Worm (Caenorhabditis elegans): ENCODE results near the gene ZK616.2.

ZK616.2 gene

ce11 chrIV:5370914-5371313 lies 26.7 kb upstream of the ZK616.2 start:
- TF ChIP-seq nhr-23 (tag; optimal IDR thresholded peaks at IDR 0.05), result peak; percentile 42
- TF ChIP-seq nhr-25 (tag; optimal IDR thresholded peaks at IDR 0.05), result no peak
- TF ChIP-seq nfya-1 (tag; optimal IDR thresholded peaks at IDR 0.05; ENCODE audit: insufficient read depth), result peak; percentile 40
- TF ChIP-seq elt-3 (tag; optimal IDR thresholded peaks at IDR 0.05), result no peak

- TF ChIP-seq ceh-28 (tag; optimal IDR thresholded peaks at IDR 0.05) (peak; percentile 27), fos-1 (tag; optimal IDR thresholded peaks at IDR 0.05) (peak; percentile 57), elt-2 (tag; optimal IDR thresholded peaks at IDR 0.05) (peak; percentile 55), skn-1 (tag; optimal IDR thresholded peaks at IDR 0.05) (no peak), nhr-77 (tag; optimal IDR thresholded peaks at IDR 0.05) (peak; percentile 13), ama-1 (optimal IDR thresholded peaks at IDR 0.05) (no peak), nhr-67 (tag; optimal IDR thresholded peaks at IDR 0.05) (no peak)
Observed at ce11 chrIV:5374321-5374720, 23.3 kb upstream of the ZK616.2 start.

DNA sequence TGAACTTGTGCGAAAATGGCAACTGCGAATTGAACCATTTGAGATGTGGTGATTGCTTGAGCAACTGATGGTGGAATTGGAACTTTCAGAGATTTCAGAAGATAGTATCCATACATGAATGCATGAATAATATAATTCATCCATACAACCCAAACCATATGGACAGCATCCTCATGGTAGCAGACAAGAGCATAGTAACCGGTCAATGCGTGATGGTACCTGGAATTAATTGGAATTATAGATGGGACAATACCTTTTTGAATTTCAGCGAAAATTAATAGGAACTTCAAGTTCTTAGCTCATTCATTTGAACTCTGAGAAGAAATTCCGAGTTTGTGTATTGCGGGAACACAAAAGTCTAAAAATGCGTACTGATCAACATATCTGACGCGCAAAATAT lies 22.7 kb upstream of the ZK616.2 start:
- no peak for TF ChIP-seq nhr-12 (tag; optimal IDR thresholded peaks at IDR 0.05)
- TF ChIP-seq egl-5 (tag; optimal IDR thresholded peaks at IDR 0.05), result no peak
- TF ChIP-seq jun-1 (tag; optimal IDR thresholded peaks at IDR 0.05), result no peak

ce11 chrIV:5377062-5377461 lies 20.6 kb upstream of the ZK616.2 start, which contains the start of gene elo-5:
Gene elo-5, minus strand, starts transcription at chrIV:5377117.
- TF ChIP-seq nfya-1 (tag; optimal IDR thresholded peaks at IDR 0.05; ENCODE audit: insufficient read depth), result no peak
- TF ChIP-seq pqm-1 (tag; optimal IDR thresholded peaks at IDR 0.05), result peak; percentile 52
- TF ChIP-seq lsy-12 (tag; optimal IDR thresholded peaks at IDR 0.05), result no peak
- TF ChIP-seq aly-2 (tag; optimal IDR thresholded peaks at IDR 0.05), result no peak
- peak; percentile 47 for TF ChIP-seq pha-4 (tag; optimal IDR thresholded peaks at IDR 0.05)
- TF ChIP-seq elt-2 (tag; optimal IDR thresholded peaks at IDR 0.05), result peak; percentile 91

ce11 chrIV:5380140-5380539 lies 17.5 kb upstream of the ZK616.2 start:
- TF ChIP-seq fkh-10 (GFP tag; optimal IDR thresholded peaks at IDR 0.05), result no peak
- TF ChIP-seq ztf-11 (tag; optimal IDR thresholded peaks at IDR 0.05), result no peak
- peak; percentile 46 for TF ChIP-seq pqm-1 (tag; optimal IDR thresholded peaks at IDR 0.05)
- TF ChIP-seq elt-2 (tag; optimal IDR thresholded peaks at IDR 0.05), result peak; percentile 83

- TF ChIP-seq nhr-25 (tag; optimal IDR thresholded peaks at IDR 0.05) (no peak), nhr-11 (tag; optimal IDR thresholded peaks at IDR 0.05) (no peak), nhr-77 (tag; optimal IDR thresholded peaks at IDR 0.05) (no peak), aly-2 (tag; optimal IDR thresholded peaks at IDR 0.05) (no peak), fkh-2 (tag; optimal IDR thresholded peaks at IDR 0.05) (no peak), ztf-4 (tag; optimal IDR thresholded peaks at IDR 0.05) (no peak), ama-1 (optimal IDR thresholded peaks at IDR 0.05) (no peak)
Observed at ce11 chrIV:5381334-5381733, 16.3 kb upstream of the ZK616.2 start, which contains the start of gene F41H10.2. Gene F41H10.2, plus strand, starts transcription at chrIV:5381634.

DNA sequence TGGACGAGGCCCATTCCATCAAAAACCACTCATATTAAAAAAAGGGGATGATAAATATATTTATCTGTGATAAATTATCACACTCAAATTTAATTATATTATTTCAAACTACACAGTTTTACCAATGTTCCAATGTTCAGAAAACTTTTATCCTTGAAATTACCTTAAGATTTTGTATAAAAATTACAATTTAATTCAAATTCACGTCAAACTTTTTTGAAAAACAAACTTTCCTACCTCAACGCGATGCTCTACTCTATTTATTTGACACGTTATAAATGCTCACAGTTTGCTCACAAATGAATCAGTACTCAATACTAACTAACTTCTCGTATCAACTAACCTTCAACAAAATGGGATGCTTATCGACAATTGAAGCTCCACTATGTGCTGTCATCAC lies 15.0 kb upstream of the ZK616.2 start, which contains the start of gene F41H10.1:
F41H10.1 (plus strand) TSS at position 301 of the 400 bp plus-strand sequence.
- TF ChIP-seq ceh-82 (tag; optimal IDR thresholded peaks at IDR 0.05) (no peak), elt-3 (tag; optimal IDR thresholded peaks at IDR 0.05) (no peak), pqm-1 (tag; optimal IDR thresholded peaks at IDR 0.05) (no peak)

ce11 chrIV:5385020-5385419 lies 12.6 kb upstream of the ZK616.2 start, which contains the start of gene F41H10.12:
Gene F41H10.12, plus strand, starts transcription at chrIV:5385320.
- TF ChIP-seq nhr-28 (tag; optimal IDR thresholded peaks at IDR 0.05), result no peak
- no peak for TF ChIP-seq lsy-12 (tag; optimal IDR thresholded peaks at IDR 0.05)
- TF ChIP-seq nfya-1 (tag; optimal IDR thresholded peaks at IDR 0.05; ENCODE audit: insufficient read depth), result no peak
- no peak for TF ChIP-seq nhr-76 (tag; optimal IDR thresholded peaks at IDR 0.05)
- TF ChIP-seq ZK546.5 (tag; optimal IDR thresholded peaks at IDR 0.05), result no peak
- no peak for TF ChIP-seq unc-62 (GFP tag; optimal IDR thresholded peaks at IDR 0.05)
- no peak for TF ChIP-seq mml-1 (tag; optimal IDR thresholded peaks at IDR 0.05)
- TF ChIP-seq ceh-9 (tag; optimal IDR thresholded peaks at IDR 0.05), result no peak
- TF ChIP-seq eor-1 (tag; optimal IDR thresholded peaks at IDR 0.05), result no peak
- TF ChIP-seq fkh-10 (GFP tag; optimal IDR thresholded peaks at IDR 0.05), result no peak
- no peak for TF ChIP-seq pha-4 (tag; optimal IDR thresholded peaks at IDR 0.05)

Measured in whole organism, L3 larva.